Fruit fly (Drosophila melanogaster): ENCODE data around the gene CG14861.

- TF ChIP-seq GATAd (GFP tag; optimal IDR thresholded peaks at IDR 0.05): no peak
- TF ChIP-seq Jra (GFP tag; optimal IDR thresholded peaks at IDR 0.05): no peak
- TF ChIP-seq pan (optimal IDR thresholded peaks at IDR 0.05): no peak
- no peak for TF ChIP-seq HLH106 (tag; optimal IDR thresholded peaks at IDR 0.05)
- TF ChIP-seq brk (GFP tag; optimal IDR thresholded peaks at IDR 0.05): no peak
Measured at dm6 chr3R:15057214-15057613, 42.6 kb downstream of the CG14861 start.
